Fruit fly (Drosophila melanogaster) whole organism, embryonic: ENCODE data around the gene galla-2.

Experiments
- Bdp1 ChIP-seq: fragments of 200-800 bp; sonication (Bioruptor generic); optimal IDR thresholded peaks from 3 replicates; lab custom pipeline; 2016; ENCODE audit warnings: missing biosample characterization, missing genetic modification characterization
- CG12155 ChIP-seq: fragments of 200-800 bp; sonication (Bioruptor generic); optimal IDR thresholded peaks from 3 replicates; lab custom pipeline; 2016; ENCODE audit warnings: missing biosample characterization, missing genetic modification characterization
- CG1233 ChIP-seq: fragments of 200-800 bp; sonication (Bioruptor generic); optimal IDR thresholded peaks from 4 replicates; lab custom pipeline; 2018; ENCODE audit warnings: missing biosample characterization, mild to moderate bottlenecking, missing genetic modification characterization
- CG13123 ChIP-seq: fragments of 200-800 bp; sonication (Bioruptor generic); optimal IDR thresholded peaks from 2 replicates; lab custom pipeline; 2016; ENCODE audit warnings: missing biosample characterization, missing genetic modification characterization
- CG13424 ChIP-seq: fragments of 200-800 bp; sonication (Bioruptor generic); optimal IDR thresholded peaks from 2 replicates; lab custom pipeline; 2019; ENCODE audit warnings: missing biosample characterization, mild to moderate bottlenecking, missing genetic modification characterization, moderate library complexity
- CG13775 ChIP-seq: fragments of 200-800 bp; sonication (Bioruptor generic); optimal IDR thresholded peaks from 3 replicates; lab custom pipeline; 2017; ENCODE audit warnings: missing biosample characterization, mild to moderate bottlenecking, missing genetic modification characterization
- CG14860 ChIP-seq: fragments of 200-800 bp; sonication (Bioruptor generic); IDR thresholded peaks from 3 replicates; pipeline ENCODE4 v1.3.6; 2022; ENCODE audit warnings: missing biosample characterization, missing genetic modification characterization; ENCODE audit not compliant: partially characterized antibody
- CG15011 ChIP-seq: fragments of 200-800 bp; sonication (Bioruptor generic); optimal IDR thresholded peaks from 3 replicates; lab custom pipeline; 2018; ENCODE audit warnings: missing biosample characterization, mild to moderate bottlenecking, missing genetic modification characterization
- CG16813 ChIP-seq: fragments of 200-800 bp; sonication (Bioruptor generic); IDR thresholded peaks from 3 replicates; pipeline ENCODE4 v1.3.6; 2022; ENCODE audit warnings: missing biosample characterization, missing genetic modification characterization; ENCODE audit not compliant: partially characterized antibody
- CG17361 ChIP-seq: fragments of 200-800 bp; sonication (Bioruptor generic); IDR thresholded peaks from 3 replicates; pipeline ENCODE4 v1.3.6; 2022; ENCODE audit warnings: missing biosample characterization, missing genetic modification characterization
- CG17802 ChIP-seq: fragments of 200-800 bp; sonication (Bioruptor generic); optimal IDR thresholded peaks from 2 replicates; lab custom pipeline; 2018; ENCODE audit warnings: missing biosample characterization, mild to moderate bottlenecking, missing genetic modification characterization, moderate library complexity
- CG18262 ChIP-seq: fragments of 200-800 bp; optimal IDR thresholded peaks from 3 replicates; lab custom pipeline; 2019; ENCODE audit warnings: missing biosample characterization, mild to moderate bottlenecking, missing genetic modification characterization, moderate library complexity
- CG18619 ChIP-seq: fragments of 200-800 bp; sonication (Bioruptor generic); optimal IDR thresholded peaks from 3 replicates; lab custom pipeline; 2017; ENCODE audit warnings: missing biosample characterization, mild to moderate bottlenecking, missing genetic modification characterization
- CG18764 ChIP-seq: fragments of 200-800 bp; sonication (Bioruptor generic); optimal IDR thresholded peaks from 3 replicates; lab custom pipeline; 2016; ENCODE audit warnings: missing biosample characterization, missing genetic modification characterization
- CG32767 ChIP-seq: fragments of 200-800 bp; sonication (Bioruptor generic); IDR thresholded peaks from 2 replicates; pipeline ENCODE4 v1.3.6; 2022; ENCODE audit warnings: missing biosample characterization, missing genetic modification characterization
- CG4360 ChIP-seq: fragments of 200-800 bp; sonication (Bioruptor generic); IDR thresholded peaks from 2 replicates; pipeline ENCODE4 v1.3.6; 2022; ENCODE audit warnings: missing biosample characterization, missing genetic modification characterization
- CG4820 ChIP-seq: fragments of 200-800 bp; sonication (Bioruptor generic); optimal IDR thresholded peaks from 3 replicates; lab custom pipeline; 2016; ENCODE audit warnings: missing biosample characterization, missing genetic modification characterization
- CG5245 ChIP-seq: fragments of 200-800 bp; sonication (Bioruptor generic); optimal IDR thresholded peaks from 3 replicates; lab custom pipeline; 2016; ENCODE audit warnings: missing biosample characterization, missing genetic modification characterization
- CG5953 ChIP-seq: fragments of 200-800 bp; sonication (Bioruptor generic); IDR thresholded peaks from 2 replicates; pipeline ENCODE4 v1.3.6; 2022; ENCODE audit warnings: missing biosample characterization, missing genetic modification characterization
- CG6175 ChIP-seq: fragments of 200-800 bp; sonication (Bioruptor generic); IDR thresholded peaks from 3 replicates; pipeline ENCODE4 v1.3.6; 2022; ENCODE audit warnings: missing biosample characterization, missing genetic modification characterization
- CG6689 ChIP-seq: fragments of 200-800 bp; sonication (Bioruptor generic); IDR thresholded peaks from 2 replicates; pipeline ENCODE4 v1.3.6; 2022; ENCODE audit warnings: missing biosample characterization, missing genetic modification characterization
- CG6813 ChIP-seq: fragments of 200-800 bp; sonication (Bioruptor generic); optimal IDR thresholded peaks from 2 replicates; lab custom pipeline; 2017; ENCODE audit warnings: missing biosample characterization, missing genetic modification characterization, mild to moderate bottlenecking, moderate library complexity, missing genetic modification reagents
- CG8089 ChIP-seq: fragments of 200-800 bp; sonication (Bioruptor generic); optimal IDR thresholded peaks from 3 replicates; lab custom pipeline; 2016; ENCODE audit warnings: missing biosample characterization, missing genetic modification characterization
- CG8478 ChIP-seq: fragments of >200 bp; optimal IDR thresholded peaks from 2 replicates; lab custom pipeline; 2018
- CG8944 ChIP-seq: fragments of 200-800 bp; sonication (Bioruptor generic); optimal IDR thresholded peaks from 3 replicates; lab custom pipeline; 2016; ENCODE audit warnings: missing biosample characterization, missing genetic modification characterization
- CTCF ChIP-seq: fragments of 200-800 bp; sonication (Bioruptor generic); optimal IDR thresholded peaks from 2 replicates; lab custom pipeline; 2017; ENCODE audit warnings: missing biosample characterization, mild to moderate bottlenecking, missing genetic modification characterization, moderate library complexity
- Chrac-16 ChIP-seq: fragments of 200-800 bp; sonication (Bioruptor generic); optimal IDR thresholded peaks from 3 replicates; lab custom pipeline; 2016; ENCODE audit warnings: missing biosample characterization, missing genetic modification characterization
- Dad ChIP-seq: fragments of 200-800 bp; sonication (Bioruptor generic); optimal IDR thresholded peaks from 3 replicates; lab custom pipeline; 2016; ENCODE audit warnings: missing biosample characterization, missing genetic modification characterization
- Fer1 ChIP-seq: fragments of 200-800 bp; sonication (Bioruptor generic); optimal IDR thresholded peaks from 2 replicates; lab custom pipeline; 2017; ENCODE audit warnings: missing biosample characterization, mild to moderate bottlenecking, missing genetic modification characterization
- Hmr ChIP-seq: fragments of 200-800 bp; sonication (Bioruptor generic); optimal IDR thresholded peaks from 3 replicates; lab custom pipeline; 2017; ENCODE audit warnings: mild to moderate bottlenecking, missing biosample characterization, missing genetic modification reagents, missing genetic modification characterization
- MBD-R2 ChIP-seq: fragments of 200-800 bp; sonication (Bioruptor generic); IDR thresholded peaks from 2 replicates; pipeline ENCODE4 v1.3.6; 2022; ENCODE audit warnings: missing biosample characterization, missing genetic modification characterization
- Mad ChIP-seq: fragments of 200-800 bp; sonication (Bioruptor generic); optimal IDR thresholded peaks from 2 replicates; lab custom pipeline; 2016; ENCODE audit warnings: missing biosample characterization, missing genetic modification characterization
- Optix ChIP-seq: fragments of 200-800 bp; sonication (Bioruptor generic); IDR thresholded peaks from 3 replicates; pipeline ENCODE4 v1.3.6; 2022; ENCODE audit warnings: missing biosample characterization, missing genetic modification characterization
- Ptx1 ChIP-seq: fragments of 200-800 bp; sonication (Bioruptor generic); IDR thresholded peaks from 2 replicates; pipeline ENCODE4 v1.3.6; 2022; ENCODE audit warnings: missing biosample characterization, missing genetic modification characterization
- Sox100B ChIP-seq: fragments of 200-800 bp; sonication (Bioruptor generic); optimal IDR thresholded peaks from 3 replicates; lab custom pipeline; 2018; ENCODE audit warnings: missing biosample characterization, mild to moderate bottlenecking, missing genetic modification characterization
- Sox102F ChIP-seq: fragments of 200-800 bp; sonication (Bioruptor generic); optimal IDR thresholded peaks from 2 replicates; lab custom pipeline; 2018; ENCODE audit warnings: missing biosample characterization, mild to moderate bottlenecking, missing genetic modification characterization, moderate library complexity
- Spps ChIP-seq: fragments of 200-800 bp; sonication (Bioruptor generic); optimal IDR thresholded peaks from 2 replicates; lab custom pipeline; 2018; ENCODE audit warnings: missing biosample characterization, mild to moderate bottlenecking, missing genetic modification characterization
- croc ChIP-seq: fragments of 200-800 bp; sonication (Bioruptor generic); conservative IDR thresholded peaks from 3 replicates; pipeline ENCODE4 v1.3.6; 2022; ENCODE audit warnings: missing biosample characterization, missing genetic modification characterization
- ewg ChIP-seq: fragments of 200-800 bp; sonication (Bioruptor generic); optimal IDR thresholded peaks from 3 replicates; lab custom pipeline; 2017; ENCODE audit warnings: mild to moderate bottlenecking, missing biosample characterization, missing genetic modification reagents, missing genetic modification characterization
- eyg ChIP-seq: fragments of 200-800 bp; sonication (Bioruptor generic); optimal IDR thresholded peaks from 3 replicates; lab custom pipeline; 2016; ENCODE audit warnings: missing biosample characterization, missing genetic modification characterization
- gcm2 ChIP-seq: fragments of 200-800 bp; sonication (Bioruptor generic); optimal IDR thresholded peaks from 2 replicates; lab custom pipeline; 2016; ENCODE audit warnings: missing biosample characterization, missing genetic modification characterization
- jumu ChIP-seq: fragments of 200-800 bp; sonication (Bioruptor generic); optimal IDR thresholded peaks from 3 replicates; lab custom pipeline; 2016; ENCODE audit warnings: missing biosample characterization, missing genetic modification characterization
- oc ChIP-seq: fragments of 200-800 bp; sonication (Bioruptor generic); optimal IDR thresholded peaks from 2 replicates; lab custom pipeline; 2018; ENCODE audit warnings: missing biosample characterization, mild to moderate bottlenecking, missing genetic modification characterization, moderate library complexity
- odd ChIP-seq: fragments of 200-800 bp; sonication (Bioruptor generic); optimal IDR thresholded peaks from 2 replicates; lab custom pipeline; 2017; ENCODE audit warnings: missing biosample characterization, mild to moderate bottlenecking, missing genetic modification characterization
- onecut ChIP-seq: fragments of 200-800 bp; sonication (Bioruptor generic); IDR thresholded peaks from 2 replicates; pipeline ENCODE4 v1.3.6; 2022; ENCODE audit warnings: missing biosample characterization, missing genetic modification characterization
- schlank ChIP-seq: fragments of 200-800 bp; sonication (Bioruptor generic); optimal IDR thresholded peaks from 2 replicates; lab custom pipeline; 2018; ENCODE audit warnings: missing biosample characterization, mild to moderate bottlenecking, missing genetic modification characterization
- sima ChIP-seq: fragments of 200-800 bp; sonication (Bioruptor generic); optimal IDR thresholded peaks from 2 replicates; lab custom pipeline; 2016; ENCODE audit warnings: missing biosample characterization, missing genetic modification characterization
- tio ChIP-seq: fragments of 200-800 bp; sonication (Bioruptor generic); optimal IDR thresholded peaks from 2 replicates; lab custom pipeline; 2017; ENCODE audit warnings: missing biosample characterization, missing genetic modification characterization, inconsistent platforms
- z ChIP-seq: fragments of 200-800 bp; sonication (Bioruptor generic); IDR thresholded peaks from 3 replicates; pipeline ENCODE4 v1.3.6; 2022; ENCODE audit warnings: missing biosample characterization, missing genetic modification characterization

Gene galla-2

DNA sequence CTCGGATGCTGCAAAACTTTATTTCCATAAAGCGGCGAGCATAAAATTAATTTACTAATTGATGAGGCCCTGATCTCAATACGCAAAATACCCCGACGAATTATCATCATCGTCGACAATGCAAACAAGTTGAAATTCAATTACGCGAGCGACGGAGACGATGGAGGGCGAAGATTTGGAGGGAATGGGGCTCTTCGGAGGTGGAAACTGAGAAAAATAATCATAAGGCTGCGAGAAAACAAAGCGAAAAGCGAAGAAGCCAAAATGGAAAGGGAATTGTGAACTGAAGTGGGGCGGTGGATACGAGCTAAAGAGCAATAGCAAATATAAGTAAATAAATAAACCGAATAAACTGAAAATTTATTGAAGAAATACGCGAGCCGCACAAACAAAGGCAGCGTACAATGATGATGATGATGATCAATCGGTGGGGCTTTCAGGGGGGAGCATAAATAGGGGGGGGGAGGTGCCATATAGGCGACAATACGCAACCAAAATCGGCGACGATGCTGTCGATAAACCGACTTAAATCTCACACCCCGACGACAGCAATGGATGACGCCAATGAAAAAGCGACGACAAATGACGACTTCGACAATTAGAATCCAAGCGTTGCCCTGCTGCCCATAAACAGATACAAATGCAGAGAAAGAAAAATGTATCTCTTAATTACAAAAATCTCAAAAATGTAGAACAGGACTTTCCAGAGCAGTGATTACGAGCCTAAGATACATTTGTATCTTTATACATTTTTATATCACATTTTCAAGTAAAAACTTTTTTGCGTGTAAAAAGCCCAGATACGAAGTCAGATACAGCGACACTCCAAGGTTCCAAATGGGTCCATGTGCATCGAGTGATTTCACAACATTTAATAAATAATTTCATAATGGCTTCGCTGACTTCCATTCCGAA, 44.6 kb upstream of the galla-2 start (continued):
- TF ChIP-seq CG13123 (GFP tag; lab: Kevin White, UChicago) (peak; percentile 14), gcm2 (GFP tag; lab: Kevin White, UChicago) (peak; percentile 39), CG8944 (GFP tag; lab: Kevin White, UChicago) (peak; percentile 57), schlank (tag; lab: Kevin White, UChicago) (no peak), sima (GFP tag; lab: Kevin White, UChicago) (no peak), tio (GFP tag; lab: Kevin White, UChicago) (peak; percentile 70), CG32767 (no peak), CG4820 (peak; percentile 67), CG18262 (peak; percentile 56), CG18619 (GFP tag; lab: Kevin White, UChicago) (peak; percentile 44), CG6175 (GFP tag; lab: Robert Waterston, UW) (no peak), Sox102F (GFP tag; lab: Kevin White, UChicago) (peak; percentile 78), CG13775 (GFP tag; lab: Kevin White, UChicago) (peak; percentile 22), eyg (GFP tag; lab: Kevin White, UChicago) (peak; percentile 41), CG15011 (peak; percentile 23), Chrac-16 (GFP tag; lab: Kevin White, UChicago) (peak; percentile 37), CG13424 (peak; percentile 71), jumu (GFP tag; lab: Kevin White, UChicago) (peak; percentile 48), CG12155 (GFP tag; lab: Kevin White, UChicago) (peak; percentile 10), Fer1 (GFP tag; lab: Kevin White, UChicago) (peak; percentile 62), CG18764 (GFP tag; lab: Kevin White, UChicago) (peak; percentile 45), Optix (GFP tag; lab: Robert Waterston, UW) (peak; percentile 57; the same call in 2 of the 3 replicates), CG5953 (0 out of 2 replicates have a peak, but pooled peaks have one; percentile 54), CG5245 (GFP tag; lab: Kevin White, UChicago) (peak; percentile 54), CG6689 (GFP tag; lab: Robert Waterston, UW) (peak; percentile 68), CG1233 (GFP tag; lab: Kevin White, UChicago) (peak; percentile 48), Spps (peak; percentile 43), Sox100B (GFP tag; lab: Kevin White, UChicago) (peak; percentile 23), Hmr (GFP tag; lab: Kevin White, UChicago) (peak; percentile 67), CG17802 (tag; lab: Kevin White, UChicago) (no peak), CG14860 (GFP tag; lab: Robert Waterston, UW) (no peak), CG8089 (GFP tag; lab: Kevin White, UChicago) (peak; percentile 52), Bdp1 (GFP tag; lab: Kevin White, UChicago) (no peak), Mad (GFP tag; lab: Kevin White, UChicago) (peak; percentile 56), CG4360 (GFP tag; lab: Robert Waterston, UW) (no peak), oc (peak; percentile 29), CG6813 (GFP tag; lab: Kevin White, UChicago) (peak; percentile 30), z (no peak), CTCF (peak; percentile 17), odd (GFP tag; lab: Kevin White, UChicago) (peak; percentile 23), Ptx1 (GFP tag; lab: Robert Waterston, UW) (peak; percentile 79), Dad (GFP tag; lab: Kevin White, UChicago) (peak; percentile 25), CG17361 (GFP tag; lab: Robert Waterston, UW) (peak; percentile 57; the same call in 1 of the 3 replicates), MBD-R2 (GFP tag; lab: Robert Waterston, UW) (peak; percentile 29; the same call in 1 of the 2 replicates), ewg (GFP tag; lab: Kevin White, UChicago) (peak; percentile 31), CG8478 (lab: Kevin White, UChicago) (no peak), CG16813 (GFP tag; lab: Robert Waterston, UW) (no peak), croc (GFP tag; lab: Robert Waterston, UW) (0 out of 3 replicates have a peak, but pooled peaks have one; percentile 18), onecut (GFP tag; lab: Robert Waterston, UW) (peak; percentile 32)
